Worm (Caenorhabditis elegans) whole organism, L3 larva: ENCODE measurements around the gene R07B1.8.

Experiments
- ZK546.5 ChIP-seq: sonication (generic microtip); optimal IDR thresholded peaks from 2 replicates; lab custom pipeline; 2017; ENCODE audit warnings: missing biosample characterization, missing genetic modification characterization
- ceh-82 ChIP-seq: fragments of 150-350 bp; optimal IDR thresholded peaks from 2 replicates; lab custom pipeline; 2014; ENCODE audit warnings: missing biosample characterization, missing genetic modification characterization
- ceh-9 ChIP-seq: sonication (generic microtip); optimal IDR thresholded peaks from 2 replicates; lab custom pipeline; 2018; ENCODE audit warnings: missing biosample characterization, missing genetic modification characterization
- daf-12 ChIP-seq: fragments of 150-350 bp; optimal IDR thresholded peaks from 2 replicates; lab custom pipeline; 2014; ENCODE audit warnings: missing biosample characterization, missing genetic modification reagents, missing genetic modification characterization
- egl-27 ChIP-seq: sonication (generic microtip); optimal IDR thresholded peaks from 4 replicates; lab custom pipeline; 2017; ENCODE audit warnings: missing biosample characterization, missing genetic modification reagents, missing genetic modification characterization
- egl-5 ChIP-seq: fragments of 150-350 bp; optimal IDR thresholded peaks from 2 replicates; lab custom pipeline; 2017; ENCODE audit warnings: missing biosample characterization, missing genetic modification reagents, missing genetic modification characterization, inconsistent platforms
- elt-1 ChIP-seq: fragments of 150-350 bp; optimal IDR thresholded peaks from 2 replicates; lab custom pipeline; 2014; ENCODE audit warnings: missing biosample characterization, missing genetic modification characterization
- elt-2 ChIP-seq: sonication (generic microtip); optimal IDR thresholded peaks from 2 replicates; lab custom pipeline; 2016; ENCODE audit warnings: missing genetic modification reagents, mild to moderate bottlenecking, missing genetic modification characterization, missing compliant biosample characterization
- jun-1 ChIP-seq: fragments of 150-350 bp; optimal IDR thresholded peaks from 2 replicates; lab custom pipeline; 2014; ENCODE audit warnings: missing biosample characterization, missing genetic modification reagents, missing genetic modification characterization
- lin-15B ChIP-seq: fragments of 150-350 bp; optimal IDR thresholded peaks from 2 replicates; lab custom pipeline; 2014; ENCODE audit warnings: missing biosample characterization, missing genetic modification characterization
- lin-39 ChIP-seq: fragments of 150-350 bp; optimal IDR thresholded peaks from 2 replicates; lab custom pipeline; 2018; ENCODE audit warnings: missing biosample characterization, missing genetic modification reagents, missing genetic modification characterization
- lsy-12 ChIP-seq: sonication (generic microtip); optimal IDR thresholded peaks from 2 replicates; lab custom pipeline; 2016; ENCODE audit warnings: mild to moderate bottlenecking, missing genetic modification characterization, missing compliant biosample characterization
- mml-1 ChIP-seq: fragments of 150-350 bp; sonication (generic microtip); optimal IDR thresholded peaks from 3 replicates; lab custom pipeline; 2014; ENCODE audit warnings: missing biosample characterization, missing genetic modification characterization
- nfya-1 ChIP-seq: sonication (generic microtip); optimal IDR thresholded peaks from 2 replicates; lab custom pipeline; 2017; ENCODE audit warnings: missing genetic modification characterization, mild to moderate bottlenecking, missing compliant biosample characterization, antibody characterized with exemption, moderate library complexity; ENCODE audit not compliant: insufficient read depth
- nhr-11 ChIP-seq: fragments of 150-350 bp; optimal IDR thresholded peaks from 2 replicates; lab custom pipeline; 2014; ENCODE audit warnings: missing biosample characterization, missing genetic modification characterization
- nhr-12 ChIP-seq: fragments of 150-350 bp; optimal IDR thresholded peaks from 2 replicates; lab custom pipeline; 2014; ENCODE audit warnings: missing biosample characterization, missing genetic modification characterization
- nhr-23 ChIP-seq: fragments of 150-350 bp; optimal IDR thresholded peaks from 2 replicates; lab custom pipeline; 2014; ENCODE audit warnings: missing biosample characterization, missing genetic modification reagents, missing genetic modification characterization
- nhr-25 ChIP-seq: sonication (generic microtip); optimal IDR thresholded peaks from 2 replicates; lab custom pipeline; 2017; ENCODE audit warnings: missing biosample characterization, missing genetic modification characterization
- nhr-67 ChIP-seq: fragments of 150-350 bp; optimal IDR thresholded peaks from 2 replicates; lab custom pipeline; 2014; ENCODE audit warnings: missing biosample characterization, missing genetic modification characterization
- nhr-77 ChIP-seq: fragments of 150-350 bp; optimal IDR thresholded peaks from 2 replicates; lab custom pipeline; 2014; ENCODE audit warnings: missing biosample characterization, missing genetic modification characterization
- pha-4 ChIP-seq: fragments of 150-350 bp; optimal IDR thresholded peaks from 2 replicates; lab custom pipeline; 2014; ENCODE audit warnings: missing biosample characterization, missing genetic modification reagents, missing genetic modification characterization
- pqm-1 ChIP-seq: fragments of 150-350 bp; optimal IDR thresholded peaks from 2 replicates; lab custom pipeline; 2017; ENCODE audit warnings: missing biosample characterization, missing genetic modification characterization, inconsistent platforms
- sea-2 ChIP-seq: fragments of 150-350 bp; sonication (generic microtip); optimal IDR thresholded peaks from 4 replicates; lab custom pipeline; 2014; ENCODE audit warnings: missing biosample characterization, missing genetic modification reagents, missing genetic modification characterization
- skn-1 ChIP-seq: fragments of 150-350 bp; optimal IDR thresholded peaks from 2 replicates; lab custom pipeline; 2014; ENCODE audit warnings: missing biosample characterization, missing genetic modification characterization
- snpc-4 ChIP-seq: fragments of 150-350 bp; optimal IDR thresholded peaks from 2 replicates; lab custom pipeline; 2014; ENCODE audit warnings: missing biosample characterization, missing genetic modification characterization
- tbx-2 ChIP-seq: sonication (generic microtip); optimal IDR thresholded peaks from 2 replicates; lab custom pipeline; 2016; ENCODE audit warnings: mild to moderate bottlenecking, missing genetic modification characterization, missing compliant biosample characterization
- unc-39 ChIP-seq: sonication (generic microtip); optimal IDR thresholded peaks from 4 replicates; lab custom pipeline; 2017; ENCODE audit warnings: missing biosample characterization, missing genetic modification characterization
- unc-62 ChIP-seq: fragments of 150-350 bp; sonication (generic microtip); optimal IDR thresholded peaks from 4 replicates; lab custom pipeline; 2014; ENCODE audit warnings: missing biosample characterization, missing genetic modification reagents, missing genetic modification characterization
- zag-1 ChIP-seq: fragments of 150-350 bp; optimal IDR thresholded peaks from 2 replicates; lab custom pipeline; 2014; ENCODE audit warnings: missing biosample characterization, missing genetic modification characterization
- ztf-11 ChIP-seq: fragments of 150-350 bp; optimal IDR thresholded peaks from 2 replicates; lab custom pipeline; 2014; ENCODE audit warnings: missing biosample characterization, missing genetic modification characterization
- ztf-4 ChIP-seq: fragments of 150-350 bp; optimal IDR thresholded peaks from 2 replicates; lab custom pipeline; 2014; ENCODE audit warnings: missing biosample characterization, missing genetic modification characterization

Gene R07B1.8

ce11 chrX:9850258-9850657 lies 22.2 kb downstream of the R07B1.8 start, which contains the start of gene lec-8:
Gene lec-8 (plus strand): TSS chrX:9850571.
- peak; percentile 60 for TF ChIP-seq jun-1 (tag; lab: Kevin White, UChicago)
- TF ChIP-seq elt-2 (tag; lab: Kevin White, UChicago): peak; percentile 89
- no peak for TF ChIP-seq nhr-11 (tag; lab: Kevin White, UChicago)

- TF ChIP-seq unc-62: no peak
- no peak for TF ChIP-seq elt-2 (tag; lab: Kevin White, UChicago)
- TF ChIP-seq elt-1 (tag; lab: Kevin White, UChicago): no peak
- TF ChIP-seq daf-12 (tag; lab: Kevin White, UChicago): no peak
- TF ChIP-seq mml-1: no peak
- TF ChIP-seq ceh-9: no peak
These were observed 24.2 kb downstream of the R07B1.8 start for ce11 chrX:9848214-9848789.

DNA sequence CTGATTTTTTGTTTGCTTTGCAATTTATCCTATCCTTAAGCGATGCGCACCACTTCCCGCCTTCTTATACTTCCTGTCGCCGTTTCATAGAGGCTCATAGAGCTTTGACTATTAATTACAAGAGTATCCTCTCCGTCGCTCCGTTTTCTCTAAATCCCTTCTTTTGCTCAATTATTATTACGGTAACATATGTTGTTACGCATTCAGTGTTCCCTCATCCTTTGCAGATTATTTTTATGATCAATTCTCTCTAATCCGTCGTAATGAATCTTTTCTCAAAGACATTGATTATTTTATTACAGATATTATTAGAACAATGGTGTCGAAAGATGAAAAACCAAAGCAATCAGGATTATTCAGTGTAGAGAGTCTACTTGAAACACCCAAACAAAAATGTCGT lies 25.5 kb downstream of the R07B1.8 start, which contains the start of gene vab-15:
vab-15 (plus strand) TSS at position 301 of the 400 bp plus-strand sequence.
- TF ChIP-seq snpc-4 (tag; lab: Kevin White, UChicago) (no peak), nhr-11 (tag; lab: Kevin White, UChicago) (no peak), sea-2 (GFP tag; lab: Kevin White, UChicago) (no peak), lin-15B (tag; lab: Kevin White, UChicago) (no peak), ZK546.5 (tag; lab: Kevin White, UChicago) (no peak), ceh-82 (tag; lab: Kevin White, UChicago) (no peak), pqm-1 (tag; lab: Kevin White, UChicago) (no peak), pha-4 (no peak), skn-1 (tag; lab: Kevin White, UChicago) (no peak), unc-62 (no peak), ztf-4 (tag; lab: Kevin White, UChicago) (no peak)

ce11 chrX:9845916-9846315 lies 26.5 kb downstream of the R07B1.8 start:
- no peak for TF ChIP-seq ceh-9
- TF ChIP-seq nfya-1: peak; percentile 26

ce11 chrX:9843568-9843967 lies 28.9 kb downstream of the R07B1.8 start:
- no peak for TF ChIP-seq zag-1 (tag; lab: Kevin White, UChicago)
- peak; percentile 16 for TF ChIP-seq egl-5 (tag; lab: Kevin White, UChicago)
- no peak for TF ChIP-seq nhr-12 (tag; lab: Kevin White, UChicago)
- TF ChIP-seq unc-39: no peak
- TF ChIP-seq unc-62: no peak
- TF ChIP-seq nhr-25 (tag; lab: Kevin White, UChicago): no peak
- no peak for TF ChIP-seq daf-12 (tag; lab: Kevin White, UChicago)
- TF ChIP-seq, all 47 proteins: peak for 1

DNA sequence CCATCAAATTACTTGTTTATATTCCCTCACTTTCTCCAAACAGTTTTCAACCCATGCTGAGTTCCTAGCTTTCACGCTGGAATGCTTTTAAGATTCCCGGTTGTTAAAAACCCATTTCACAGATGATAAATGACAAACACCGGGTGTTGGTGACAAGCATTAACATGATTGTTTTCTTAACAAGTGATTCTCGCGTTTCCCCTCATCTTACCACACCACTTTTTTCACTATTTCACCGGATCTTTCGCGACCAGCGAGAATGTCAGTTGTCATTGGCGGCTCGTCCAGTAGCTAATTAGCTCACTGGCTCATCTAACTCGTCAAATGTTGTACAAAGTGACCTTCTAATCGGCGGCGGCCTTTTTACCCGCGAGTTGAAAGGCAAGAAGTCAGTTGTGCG lies 30.4 kb downstream of the R07B1.8 start:
- no peak for TF ChIP-seq tbx-2 (tag; lab: Kevin White, UChicago)
- TF ChIP-seq egl-5 (tag; lab: Kevin White, UChicago): peak; percentile 85
- TF ChIP-seq ztf-11 (tag; lab: Kevin White, UChicago): no peak
- TF ChIP-seq lin-39 (tag; lab: Kevin White, UChicago): peak; percentile 22
- TF ChIP-seq nfya-1: peak; percentile 25

- no peak for TF ChIP-seq nhr-12 (tag; lab: Kevin White, UChicago)
- TF ChIP-seq ztf-11 (tag; lab: Kevin White, UChicago): no peak
- no peak for TF ChIP-seq pha-4
- no peak for TF ChIP-seq egl-5 (tag; lab: Kevin White, UChicago)
- TF ChIP-seq snpc-4 (tag; lab: Kevin White, UChicago): no peak
- no peak for TF ChIP-seq egl-27 (tag; lab: Kevin White, UChicago)
- TF ChIP-seq nhr-23 (tag; lab: Kevin White, UChicago): no peak
- no peak for TF ChIP-seq pqm-1 (tag; lab: Kevin White, UChicago)
- no peak for TF ChIP-seq nhr-77
- no peak for TF ChIP-seq nhr-67 (tag; lab: Kevin White, UChicago)
- TF ChIP-seq nhr-25 (tag; lab: Kevin White, UChicago): no peak
- TF ChIP-seq lsy-12 (tag; lab: Kevin White, UChicago): no peak
These were observed 31.6 kb downstream of the R07B1.8 start for ce11 chrX:9840864-9841263.
